Fruit fly (Drosophila melanogaster) whole organism, pupa: ENCODE measurements around the gene CG7126.

ENCODE experiments used
- CG10348 ChIP-seq: fragments of 200-800 bp; sonication (Bioruptor generic); IDR thresholded peaks from 2 replicates; pipeline ENCODE4 v1.3.6; 2022; ENCODE audit warnings: missing biosample characterization, missing genetic modification characterization
- CG12605 ChIP-seq: fragments of 200-800 bp; sonication (Bioruptor generic); IDR thresholded peaks from 2 replicates; pipeline ENCODE4 v1.3.6; 2022; ENCODE audit warnings: missing biosample characterization, missing genetic modification characterization
- CG13204 ChIP-seq: fragments of 200-800 bp; sonication (Bioruptor generic); optimal IDR thresholded peaks from 2 replicates; lab custom pipeline; 2018; ENCODE audit warnings: missing biosample characterization, mild to moderate bottlenecking, missing genetic modification characterization, moderate library complexity
- CG32121 ChIP-seq: fragments of 200-800 bp; sonication (Bioruptor generic); IDR thresholded peaks from 2 replicates; pipeline ENCODE4 v1.3.6; 2022; ENCODE audit warnings: missing biosample characterization, missing genetic modification characterization
- CG4496 ChIP-seq: fragments of 200-800 bp; sonication (Bioruptor generic); IDR thresholded peaks from 3 replicates; pipeline ENCODE4 v1.3.6; 2022; ENCODE audit warnings: missing biosample characterization, missing genetic modification characterization
- CG8159 ChIP-seq: fragments of 200-800 bp; sonication (Bioruptor generic); optimal IDR thresholded peaks from 3 replicates; lab custom pipeline; 2018; ENCODE audit warnings: missing biosample characterization, mild to moderate bottlenecking, missing genetic modification characterization, moderate library complexity
- CG8301 ChIP-seq: fragments of 200-800 bp; sonication (Bioruptor generic); optimal IDR thresholded peaks from 2 replicates; lab custom pipeline; 2018; ENCODE audit warnings: missing biosample characterization, mild to moderate bottlenecking, missing genetic modification characterization
- Ets98B ChIP-seq: fragments of 200-800 bp; sonication (Bioruptor generic); IDR thresholded peaks from 2 replicates; pipeline ENCODE4 v1.3.6; 2022; ENCODE audit warnings: missing biosample characterization, missing genetic modification characterization
- Pif1A ChIP-seq: fragments of 200-800 bp; sonication (Bioruptor generic); optimal IDR thresholded peaks from 3 replicates; lab custom pipeline; 2016; ENCODE audit warnings: missing biosample characterization, missing genetic modification characterization
- Snoo ChIP-seq: fragments of 200-800 bp; sonication (Bioruptor generic); optimal IDR thresholded peaks from 3 replicates; lab custom pipeline; 2017; ENCODE audit warnings: missing biosample characterization, mild to moderate bottlenecking, missing genetic modification characterization, inconsistent platforms
- fd96Ca ChIP-seq: fragments of 200-800 bp; sonication (Bioruptor generic); IDR thresholded peaks from 3 replicates; pipeline ENCODE4 v1.3.6; 2022; ENCODE audit warnings: missing biosample characterization, missing genetic modification characterization
- gl ChIP-seq: fragments of 200-800 bp; sonication (Bioruptor generic); optimal IDR thresholded peaks from 2 replicates; lab custom pipeline; 2018; ENCODE audit warnings: missing biosample characterization, mild to moderate bottlenecking, missing genetic modification characterization
- rn ChIP-seq: fragments of 200-800 bp; sonication (Bioruptor generic); IDR thresholded peaks from 2 replicates; pipeline ENCODE4 v1.3.6; 2022; ENCODE audit warnings: missing biosample characterization, missing genetic modification characterization

dm6 chr3R:18260016-18260415 lies 42.6 kb downstream of the CG7126 start:
- TF ChIP-seq CG8159 (tag; lab: Kevin White, UChicago) (no peak), CG13204 (GFP tag; lab: Kevin White, UChicago) (no peak), CG12605 (GFP tag; lab: Robert Waterston, UW) (no peak), Snoo (tag; lab: Kevin White, UChicago) (no peak), rn (no peak), CG10348 (GFP tag; lab: Robert Waterston, UW) (no peak), gl (tag; lab: Kevin White, UChicago) (no peak), Pif1A (GFP tag; lab: Kevin White, UChicago) (no peak), CG4496 (GFP tag; lab: Robert Waterston, UW) (no peak), CG8301 (no peak), fd96Ca (no peak), Ets98B (GFP tag; lab: Robert Waterston, UW) (no peak), CG32121 (GFP tag; lab: Robert Waterston, UW) (no peak)
